Worm (Caenorhabditis elegans): ENCODE data around the gene fbxa-192.

Gene fbxa-192

ce11 chrV:17659228-17659627 is 8.9 kb upstream of the fbxa-192 start, which contains the start of gene fbxa-108 (continued):
- no peak for TF ChIP-seq Y5F2A.4 (GFP tag; optimal IDR thresholded peaks at IDR 0.05)
- TF ChIP-seq nhr-6 (tag; optimal IDR thresholded peaks at IDR 0.05): peak; percentile 66
- no peak for TF ChIP-seq nhr-25 (tag; optimal IDR thresholded peaks at IDR 0.05; ENCODE audit: borderline replicate concordance, insufficient read depth)
- TF ChIP-seq tra-1 (GFP tag; IDR thresholded peaks at IDR 0.05): peak; percentile 64; the same call in 1 of the 2 replicates
- peak; percentile 7 to 45 for TF ChIP-seq hif-1 (tag; optimal IDR thresholded peaks at IDR 0.05)
- TF ChIP-seq mxl-2 (GFP tag; conservative IDR thresholded peaks at IDR 0.05): peak; percentile 87
- no peak for TF ChIP-seq nhr-111 (GFP tag; optimal IDR thresholded peaks at IDR 0.05)
- no peak for TF ChIP-seq zag-1 (tag; optimal IDR thresholded peaks at IDR 0.05)
- no peak for TF ChIP-seq sdz-12 (GFP tag; optimal IDR thresholded peaks at IDR 0.05)
- peak; percentile 85 for TF ChIP-seq php-3 (GFP tag; IDR thresholded peaks at IDR 0.05)
- no peak for TF ChIP-seq zip-2 (tag; optimal IDR thresholded peaks at IDR 0.05)
- TF ChIP-seq nhr-48 (tag; optimal IDR thresholded peaks at IDR 0.05): peak; percentile 91
- TF ChIP-seq R02D3.7 (tag; optimal IDR thresholded peaks at IDR 0.05): no peak
- TF ChIP-seq F10B5.3 (tag; optimal IDR thresholded peaks at IDR 0.05): no peak
- TF ChIP-seq nhr-237 (tag; optimal IDR thresholded peaks at IDR 0.05): no peak
- TF ChIP-seq madf-9 (GFP tag; conservative IDR thresholded peaks at IDR 0.05): no peak
- TF ChIP-seq hlh-11 (tag; optimal IDR thresholded peaks at IDR 0.05): peak; percentile 89
- peak; percentile 40 for TF ChIP-seq cey-2 (tag; optimal IDR thresholded peaks at IDR 0.05; ENCODE audit: borderline replicate concordance, insufficient read depth)
- no peak for TF ChIP-seq zfp-3 (GFP tag; conservative IDR thresholded peaks at IDR 0.05)
- TF ChIP-seq lin-38 (GFP tag; IDR thresholded peaks at IDR 0.05): no peak
- no peak for TF ChIP-seq gei-8 (GFP tag; optimal IDR thresholded peaks at IDR 0.05)
- TF ChIP-seq dmd-9 (GFP tag; IDR thresholded peaks at IDR 0.05): no peak
- TF ChIP-seq saeg-2 (GFP tag; IDR thresholded peaks at IDR 0.05): no peak
- no peak for TF ChIP-seq ceh-32 (tag; optimal IDR thresholded peaks at IDR 0.05; ENCODE audit: poor library complexity)

- TF ChIP-seq ztf-7 (tag; optimal IDR thresholded peaks at IDR 0.05) (no peak), gei-8 (GFP tag; optimal IDR thresholded peaks at IDR 0.05) (no peak), ceh-44 (GFP tag; IDR thresholded peaks at IDR 0.05) (no peak), spr-3 (GFP tag; optimal IDR thresholded peaks at IDR 0.05) (no peak), rbr-2 (tag; optimal IDR thresholded peaks at IDR 0.05) (no peak), lin-15B (tag; optimal IDR thresholded peaks at IDR 0.05) (no peak), T26A8.4 (GFP tag; IDR thresholded peaks at IDR 0.05) (no peak), unc-39 (tag; optimal IDR thresholded peaks at IDR 0.05) (no peak), mdt-29 (GFP tag; IDR thresholded peaks at IDR 0.05) (no peak), zag-1 (tag; optimal IDR thresholded peaks at IDR 0.05) (no peak), daf-16 (GFP tag; optimal IDR thresholded peaks at IDR 0.05) (no peak), daf-16 (tag; optimal IDR thresholded peaks at IDR 0.05) (no peak), Y105C5A.15 (GFP tag; IDR thresholded peaks at IDR 0.05) (no peak), snpc-4 (tag; optimal IDR thresholded peaks at IDR 0.05) (no peak), nhr-41 (GFP tag; IDR thresholded peaks at IDR 0.05) (no peak), nhr-10 (tag; optimal IDR thresholded peaks at IDR 0.05) (no peak)
Measured at ce11 chrV:17658824-17659223, 8.5 kb upstream of the fbxa-192 start.

- TF ChIP-seq F10B5.3 (tag; optimal IDR thresholded peaks at IDR 0.05) (no peak), daf-8 (GFP tag; IDR thresholded peaks at IDR 0.05) (no peak), dpl-1 (GFP tag; optimal IDR thresholded peaks at IDR 0.05) (no peak), nhr-76 (tag; optimal IDR thresholded peaks at IDR 0.05) (no peak), ceh-28 (tag; optimal IDR thresholded peaks at IDR 0.05) (no peak), ceh-32 (tag; optimal IDR thresholded peaks at IDR 0.05; ENCODE audit: poor library complexity) (no peak), D1046.2 (GFP tag; IDR thresholded peaks at IDR 0.05) (no peak), T26A8.4 (GFP tag; IDR thresholded peaks at IDR 0.05) (no peak), daf-19 (GFP tag; conservative IDR thresholded peaks at IDR 0.05) (no peak), mes-2 (tag; optimal IDR thresholded peaks at IDR 0.05; ENCODE audit: poor library complexity, severe bottlenecking) (no peak), Y75B8A.6 (GFP tag; IDR thresholded peaks at IDR 0.05) (no peak), daf-16 (GFP tag; optimal IDR thresholded peaks at IDR 0.05) (no peak), daf-16 (tag; optimal IDR thresholded peaks at IDR 0.05) (no peak), dmd-6 (GFP tag; IDR thresholded peaks at IDR 0.05) (no peak), nhr-102 (tag; optimal IDR thresholded peaks at IDR 0.05) (no peak), tag-97 (GFP tag; IDR thresholded peaks at IDR 0.05) (no peak), hif-1 (tag; optimal IDR thresholded peaks at IDR 0.05) (no peak), set-16 (GFP tag; IDR thresholded peaks at IDR 0.05) (no peak), cey-2 (tag; optimal IDR thresholded peaks at IDR 0.05; ENCODE audit: borderline replicate concordance, insufficient read depth) (no peak)
Measured at ce11 chrV:17655205-17655604, 4.9 kb upstream of the fbxa-192 start.
